Worm (Caenorhabditis elegans): ENCODE data around the gene acox-1.6.

The acox-1.6 gene

DNA sequence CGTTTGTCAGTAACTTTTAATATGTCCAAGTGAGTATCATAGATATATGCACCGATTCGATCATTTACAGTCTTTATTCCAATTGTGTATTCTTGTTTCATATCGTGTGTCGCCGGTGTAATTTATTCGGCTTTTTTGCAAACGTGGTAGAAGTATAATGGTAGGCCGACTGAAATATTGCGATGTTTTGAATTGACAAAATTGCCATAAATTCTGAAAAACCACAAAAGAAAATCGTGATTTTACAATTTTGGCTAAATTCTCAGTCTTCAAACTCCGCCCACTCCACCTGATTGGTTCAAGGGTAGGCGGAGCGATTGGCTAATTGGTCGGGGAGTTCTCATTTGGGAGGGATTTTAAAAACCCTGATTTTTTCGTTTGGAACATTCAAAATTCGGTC is 53.8 kb downstream of the acox-1.6 start, which contains the start of gene Y7A5A.3:
TSS of gene Y7A5A.3 (minus strand) at position 101 of the 400 bp plus-strand sequence.
- no peak for TF ChIP-seq tbx-7 (tag; optimal IDR thresholded peaks at IDR 0.05)
- no peak for TF ChIP-seq unc-86 (tag; optimal IDR thresholded peaks at IDR 0.05)
- no peak for TF ChIP-seq ceh-34 (tag; optimal IDR thresholded peaks at IDR 0.05)
- no peak for TF ChIP-seq ztf-16 (tag; optimal IDR thresholded peaks at IDR 0.05)
- no peak for TF ChIP-seq che-1 (tag; optimal IDR thresholded peaks at IDR 0.05)
- no peak for TF ChIP-seq ceh-22 (tag; optimal IDR thresholded peaks at IDR 0.05)
- TF ChIP-seq fax-1 (tag; optimal IDR thresholded peaks at IDR 0.05) = no peak
- no peak for TF ChIP-seq lim-6 (tag; optimal IDR thresholded peaks at IDR 0.05)
- no peak for TF ChIP-seq ceh-9 (tag; optimal IDR thresholded peaks at IDR 0.05)
- TF ChIP-seq ceh-14 (tag; optimal IDR thresholded peaks at IDR 0.05) = no peak
- TF ChIP-seq pros-1 (tag; optimal IDR thresholded peaks at IDR 0.05) = no peak

All from whole organism, late embryonic.